Worm (Caenorhabditis elegans): ENCODE measurements around the gene C25D7.10.

DNA sequence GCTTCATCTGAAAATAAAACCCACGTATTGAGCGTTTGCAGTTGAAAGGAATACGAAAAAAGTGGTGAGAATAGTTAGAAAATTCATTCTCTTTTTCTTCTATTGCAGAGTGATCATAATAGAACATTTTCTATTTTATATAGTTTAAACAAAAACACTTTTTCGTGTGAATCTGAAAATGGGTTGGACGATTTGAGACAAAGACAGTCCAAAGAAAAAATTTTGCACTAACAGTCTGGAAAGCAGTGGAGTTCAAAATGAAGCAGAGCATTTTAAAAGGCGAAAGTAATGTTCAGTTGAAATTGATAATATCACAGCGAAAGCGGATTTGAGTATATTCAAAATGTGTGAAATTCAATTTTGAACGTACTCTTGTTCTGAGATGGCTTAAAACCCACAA is 21.3 kb downstream of the C25D7.10 start, which contains the start of gene C01G10.18:
- TF ChIP-seq tra-4 (tag; optimal IDR thresholded peaks at IDR 0.05) (no peak), hmbx-1 (tag; optimal IDR thresholded peaks at IDR 0.05) (no peak), tbx-11 (GFP tag; IDR thresholded peaks at IDR 0.05) (no peak), sea-1 (GFP tag; conservative IDR thresholded peaks at IDR 0.05) (no peak), ama-1 (optimal IDR thresholded peaks at IDR 0.05) (no peak), flt-1 (GFP tag; IDR thresholded peaks at IDR 0.05) (no peak), B0310.2 (tag; optimal IDR thresholded peaks at IDR 0.05) (no peak)

Data from whole organism, early embryonic.